Fruit fly (Drosophila melanogaster) whole organism, embryonic: Measurements from ENCODE around the gene CG14647.

Experiments
- CG1024 ChIP-seq: fragments of 200-800 bp; sonication (Bioruptor generic); IDR thresholded peaks from 2 replicates; pipeline ENCODE4 v1.3.6; 2022; ENCODE audit warnings: missing biosample characterization, missing genetic modification characterization
- CG10267 ChIP-seq: fragments of 200-800 bp; sonication (Bioruptor generic); optimal IDR thresholded peaks from 2 replicates; lab custom pipeline; 2018; ENCODE audit warnings: missing biosample characterization, mild to moderate bottlenecking, missing genetic modification characterization, moderate library complexity
- CG10366 ChIP-seq: fragments of 200-800 bp; sonication (Bioruptor generic); IDR thresholded peaks from 2 replicates; pipeline ENCODE4 v1.3.6; 2022; ENCODE audit warnings: missing biosample characterization, missing genetic modification characterization
- CG12299 ChIP-seq: fragments of 200-800 bp; sonication (Bioruptor generic); optimal IDR thresholded peaks from 2 replicates; lab custom pipeline; 2018; ENCODE audit warnings: missing biosample characterization, mild to moderate bottlenecking, missing genetic modification characterization
- CG1529 ChIP-seq: fragments of 200-800 bp; sonication (Bioruptor generic); optimal IDR thresholded peaks from 3 replicates; lab custom pipeline; 2018; ENCODE audit warnings: missing biosample characterization, missing genetic modification characterization
- CG1602 ChIP-seq: fragments of 200-800 bp; sonication (Bioruptor generic); optimal IDR thresholded peaks from 3 replicates; lab custom pipeline; 2016; ENCODE audit warnings: missing biosample characterization, missing genetic modification characterization
- CG17385 ChIP-seq: fragments of 200-800 bp; sonication (Bioruptor generic); optimal IDR thresholded peaks from 3 replicates; lab custom pipeline; 2018; ENCODE audit warnings: missing biosample characterization, mild to moderate bottlenecking, missing genetic modification characterization
- CG17802 ChIP-seq: fragments of 200-800 bp; sonication (Bioruptor generic); optimal IDR thresholded peaks from 2 replicates; lab custom pipeline; 2018; ENCODE audit warnings: missing biosample characterization, mild to moderate bottlenecking, missing genetic modification characterization, moderate library complexity
- CG17912 ChIP-seq: fragments of 200-800 bp; sonication (Bioruptor generic); optimal IDR thresholded peaks from 2 replicates; lab custom pipeline; 2018; ENCODE audit warnings: missing biosample characterization, mild to moderate bottlenecking, missing genetic modification characterization
- CG2202 ChIP-seq: fragments of 200-800 bp; sonication (Bioruptor generic); optimal IDR thresholded peaks from 2 replicates; lab custom pipeline; 2018; ENCODE audit warnings: missing biosample characterization, mild to moderate bottlenecking, missing genetic modification characterization
- CG30403 ChIP-seq: fragments of 200-800 bp; sonication (Bioruptor generic); optimal IDR thresholded peaks from 3 replicates; lab custom pipeline; 2016; ENCODE audit warnings: missing biosample characterization, missing genetic modification characterization
- CG31441 ChIP-seq: fragments of 200-800 bp; sonication (Bioruptor generic); IDR thresholded peaks from 2 replicates; pipeline ENCODE4 v1.3.6; 2022; ENCODE audit warnings: missing biosample characterization, missing genetic modification characterization
- CG3281 ChIP-seq: fragments of 200-800 bp; sonication (Bioruptor generic); optimal IDR thresholded peaks from 3 replicates; lab custom pipeline; 2017; ENCODE audit warnings: missing biosample characterization, mild to moderate bottlenecking, missing genetic modification characterization
- CG34422 ChIP-seq: fragments of 200-800 bp; sonication (Bioruptor generic); IDR thresholded peaks from 3 replicates; pipeline ENCODE4 v1.3.6; 2022; ENCODE audit warnings: missing biosample characterization, missing genetic modification characterization
- CG4730 ChIP-seq: fragments of 200-800 bp; sonication (Bioruptor generic); IDR thresholded peaks from 2 replicates; pipeline ENCODE4 v1.3.6; 2022; ENCODE audit warnings: missing biosample characterization, missing genetic modification characterization
- CG6854 ChIP-seq: fragments of 200-800 bp; sonication (Bioruptor generic); optimal IDR thresholded peaks from 3 replicates; lab custom pipeline; 2017; ENCODE audit warnings: missing biosample characterization, mild to moderate bottlenecking, missing genetic modification characterization
- CG7271 ChIP-seq: fragments of 200-800 bp; sonication (Bioruptor generic); optimal IDR thresholded peaks from 2 replicates; lab custom pipeline; 2018; ENCODE audit warnings: missing biosample characterization, mild to moderate bottlenecking, missing genetic modification characterization, moderate library complexity
- Camta ChIP-seq: fragments of 200-800 bp; sonication (Bioruptor generic); optimal IDR thresholded peaks from 2 replicates; lab custom pipeline; 2016; ENCODE audit warnings: missing biosample characterization, missing genetic modification characterization
- Dbx ChIP-seq: fragments of 200-800 bp; sonication (Bioruptor generic); IDR thresholded peaks from 3 replicates; pipeline ENCODE4 v1.3.6; 2022; ENCODE audit warnings: missing biosample characterization, missing genetic modification characterization
- Elba2 ChIP-seq: fragments of 200-800 bp; sonication (Bioruptor generic); optimal IDR thresholded peaks from 3 replicates; lab custom pipeline; 2016; ENCODE audit warnings: missing biosample characterization, missing genetic modification characterization
- Fer1 ChIP-seq: fragments of 200-800 bp; sonication (Bioruptor generic); optimal IDR thresholded peaks from 2 replicates; lab custom pipeline; 2017; ENCODE audit warnings: missing biosample characterization, mild to moderate bottlenecking, missing genetic modification characterization
- HmgD ChIP-seq: fragments of 200-800 bp; sonication (Bioruptor generic); optimal IDR thresholded peaks from 3 replicates; lab custom pipeline; 2016; ENCODE audit warnings: missing biosample characterization, missing genetic modification characterization
- Hmr ChIP-seq: fragments of 200-800 bp; sonication (Bioruptor generic); optimal IDR thresholded peaks from 3 replicates; lab custom pipeline; 2017; ENCODE audit warnings: mild to moderate bottlenecking, missing biosample characterization, missing genetic modification reagents, missing genetic modification characterization
- Opbp ChIP-seq: fragments of 200-800 bp; sonication (Bioruptor generic); IDR thresholded peaks from 3 replicates; pipeline ENCODE4 v1.3.6; 2022; ENCODE audit warnings: missing biosample characterization, missing genetic modification characterization; ENCODE audit not compliant: partially characterized antibody
- Ssrp ChIP-seq: fragments of 200-800 bp; sonication (Bioruptor generic); optimal IDR thresholded peaks from 2 replicates; lab custom pipeline; 2018; ENCODE audit warnings: missing biosample characterization, mild to moderate bottlenecking, missing genetic modification characterization, moderate library complexity
- Usf ChIP-seq: fragments of 200-800 bp; sonication (Bioruptor generic); optimal IDR thresholded peaks from 2 replicates; lab custom pipeline; 2017; ENCODE audit warnings: missing genotype, missing biosample characterization, missing genetic modification characterization
- Vsx1 ChIP-seq: fragments of 200-800 bp; sonication (Bioruptor generic); optimal IDR thresholded peaks from 2 replicates; lab custom pipeline; 2017; ENCODE audit warnings: missing biosample characterization, mild to moderate bottlenecking, missing genetic modification characterization, missing genetic modification reagents
- ab ChIP-seq: fragments of 200-800 bp; sonication (Bioruptor generic); optimal IDR thresholded peaks from 2 replicates; lab custom pipeline; 2016; ENCODE audit warnings: missing biosample characterization, missing genetic modification characterization
- al ChIP-seq: fragments of 200-800 bp; sonication (Bioruptor generic); IDR thresholded peaks from 2 replicates; pipeline ENCODE4 v1.3.6; 2022; ENCODE audit warnings: missing biosample characterization, missing genetic modification characterization
- amos ChIP-seq: fragments of 200-800 bp; sonication (Bioruptor generic); IDR thresholded peaks from 2 replicates; pipeline ENCODE4 v1.3.6; 2022; ENCODE audit warnings: missing biosample characterization, missing genetic modification characterization; ENCODE audit not compliant: partially characterized antibody
- bab2 ChIP-seq: fragments of 200-800 bp; sonication (Bioruptor generic); optimal IDR thresholded peaks from 2 replicates; lab custom pipeline; 2016; ENCODE audit warnings: missing biosample characterization, missing genetic modification characterization
- btn ChIP-seq: fragments of 200-800 bp; sonication (Bioruptor generic); optimal IDR thresholded peaks from 2 replicates; lab custom pipeline; 2016; ENCODE audit warnings: missing biosample characterization, missing genetic modification characterization
- cas ChIP-seq: fragments of 200-800 bp; sonication (Bioruptor generic); IDR thresholded peaks from 2 replicates; pipeline ENCODE4 v1.3.6; 2022; ENCODE audit warnings: missing biosample characterization, missing genetic modification characterization
- crol ChIP-seq: fragments of 200-800 bp; sonication (Bioruptor generic); IDR thresholded peaks from 2 replicates; pipeline ENCODE4 v1.3.6; 2022; ENCODE audit warnings: missing biosample characterization, missing genetic modification characterization
- dm ChIP-seq: fragments of 200-800 bp; sonication (Bioruptor generic); optimal IDR thresholded peaks from 3 replicates; lab custom pipeline; 2016; ENCODE audit warnings: missing biosample characterization, missing genetic modification characterization
- dmrt99B ChIP-seq: fragments of 200-800 bp; sonication (Bioruptor generic); optimal IDR thresholded peaks from 2 replicates; lab custom pipeline; 2018; ENCODE audit warnings: missing biosample characterization, mild to moderate bottlenecking, missing genetic modification characterization, moderate library complexity
- insv ChIP-seq, 2 experiments: fragments of 200-800 bp; sonication (Bioruptor generic); optimal IDR thresholded peaks; 3 replicates each; lab custom pipeline; 2016 to 2018; ENCODE audit warnings: missing biosample characterization in 2 of 2, missing genetic modification characterization in 2 of 2
- kah ChIP-seq: fragments of 200-800 bp; sonication (Bioruptor generic); optimal IDR thresholded peaks from 2 replicates; lab custom pipeline; 2018; ENCODE audit warnings: missing biosample characterization, mild to moderate bottlenecking, missing genetic modification characterization
- lbe ChIP-seq: fragments of 200-800 bp; sonication (Bioruptor generic); optimal IDR thresholded peaks from 2 replicates; lab custom pipeline; 2016; ENCODE audit warnings: missing biosample characterization, mild to moderate bottlenecking, missing genetic modification characterization
- pb ChIP-seq: fragments of 200-800 bp; sonication (Bioruptor generic); optimal IDR thresholded peaks from 3 replicates; lab custom pipeline; 2016; ENCODE audit warnings: missing biosample characterization, missing genetic modification characterization
- row ChIP-seq: fragments of 200-800 bp; sonication (Bioruptor generic); IDR thresholded peaks from 3 replicates; pipeline ENCODE4 v1.3.6; 2022; ENCODE audit warnings: missing biosample characterization, missing genetic modification characterization
- salm ChIP-seq: fragments of 200-800 bp; sonication (Bioruptor generic); optimal IDR thresholded peaks from 2 replicates; lab custom pipeline; 2018; ENCODE audit warnings: missing biosample characterization, mild to moderate bottlenecking, missing genetic modification characterization
- sens ChIP-seq: fragments of 200-800 bp; sonication (Bioruptor generic); peaks from one replicate; lab custom pipeline; 2016; ENCODE audit warnings: missing biosample characterization, missing genetic modification characterization
- so ChIP-seq: fragments of 200-800 bp; sonication (Bioruptor generic); IDR thresholded peaks from 3 replicates; pipeline ENCODE4 v1.3.6; 2022; ENCODE audit warnings: missing biosample characterization, missing genetic modification characterization
- tio ChIP-seq: fragments of 200-800 bp; sonication (Bioruptor generic); optimal IDR thresholded peaks from 2 replicates; lab custom pipeline; 2017; ENCODE audit warnings: missing biosample characterization, missing genetic modification characterization, inconsistent platforms
- tup ChIP-seq: fragments of 200-800 bp; sonication (Bioruptor generic); optimal IDR thresholded peaks from 2 replicates; lab custom pipeline; 2016; ENCODE audit warnings: missing biosample characterization, mild to moderate bottlenecking, missing genetic modification characterization, moderate library complexity
- tx ChIP-seq: fragments of 200-800 bp; sonication (Bioruptor generic); optimal IDR thresholded peaks from 2 replicates; lab custom pipeline; 2016; ENCODE audit warnings: missing biosample characterization, missing genetic modification characterization
- usp ChIP-seq: fragments of >200 bp; optimal IDR thresholded peaks from 2 replicates; lab custom pipeline; 2017; ENCODE audit warnings: missing biosample characterization, missing genetic modification characterization
- wek ChIP-seq: fragments of 200-800 bp; sonication (Bioruptor generic); optimal IDR thresholded peaks from 3 replicates; lab custom pipeline; 2018; ENCODE audit warnings: missing biosample characterization, mild to moderate bottlenecking, missing genetic modification characterization, moderate library complexity

Gene CG14647

dm6 chr3R:4394654-4395581 lies 5.4 kb upstream of the CG14647 start (continued):
- TF ChIP-seq CG6854 (GFP tag; lab: Kevin White, UChicago) (peak; percentile 73), pb (GFP tag; lab: Kevin White, UChicago) (peak; percentile 89), amos (GFP tag; lab: Robert Waterston, UW) (no peak), crol (GFP tag; lab: Robert Waterston, UW) (no peak), dm (GFP tag; lab: Kevin White, UChicago) (peak; percentile 65), bab2 (peak; percentile 88), HmgD (GFP tag; lab: Kevin White, UChicago) (peak; percentile 72), Camta (peak; percentile 79), btn (peak; percentile 82), Ssrp (peak; percentile 76), insv (GFP tag; optimal IDR thresholded peaks at IDR 0.05; lab: Kevin White, UChicago) (no peak), Opbp (GFP tag; lab: Robert Waterston, UW) (no peak), cas (peak; percentile 66; the same call in 1 of the 2 replicates), tx (GFP tag; lab: Kevin White, UChicago) (peak; percentile 84), Fer1 (GFP tag; lab: Kevin White, UChicago) (peak; percentile 90), CG2202 (peak; percentile 54), usp (GFP tag; lab: Kevin White, UChicago) (no peak), row (GFP tag; lab: Robert Waterston, UW) (peak; percentile 96), CG17912 (GFP tag; lab: Kevin White, UChicago) (peak; percentile 52), CG31441 (GFP tag; lab: Robert Waterston, UW) (peak; percentile 91), al (GFP tag; lab: Robert Waterston, UW) (peak; percentile 80; the same call in 1 of the 2 replicates), salm (tag; lab: Kevin White, UChicago) (peak; percentile 87), Hmr (GFP tag; lab: Kevin White, UChicago) (peak; percentile 89), CG10267 (tag; lab: Kevin White, UChicago) (peak; percentile 77), ab (GFP tag; lab: Kevin White, UChicago) (peak; percentile 82), kah (peak; percentile 57), wek (GFP tag; lab: Kevin White, UChicago) (peak; percentile 52), CG34422 (GFP tag; lab: Robert Waterston, UW) (peak; percentile 90), CG4730 (GFP tag; lab: Robert Waterston, UW) (peak; percentile 83), CG7271 (tag; lab: Kevin White, UChicago) (peak; percentile 15), sens (GFP tag; lab: Kevin White, UChicago) (peak; percentile 95), tio (GFP tag; lab: Kevin White, UChicago) (peak; percentile 63), tup (peak; percentile 66), CG17802 (peak; percentile 60), Dbx (GFP tag; lab: Robert Waterston, UW) (peak; percentile 89), Vsx1 (GFP tag; lab: Kevin White, UChicago) (peak; percentile 9), CG3281 (peak; percentile 87), CG1602 (GFP tag; lab: Kevin White, UChicago) (peak; percentile 83), Elba2 (GFP tag; lab: Kevin White, UChicago) (no peak), Usf (GFP tag; lab: Kevin White, UChicago) (peak; percentile 76), dmrt99B (tag; lab: Kevin White, UChicago) (peak; percentile 91), CG17385 (peak; percentile 82), so (peak; percentile 80; the same call in 2 of the 3 replicates), lbe (GFP tag; lab: Kevin White, UChicago) (peak; percentile 91), CG10366 (peak; percentile 91), CG1529 (GFP tag; lab: Kevin White, UChicago) (peak; percentile 69), CG30403 (GFP tag; lab: Kevin White, UChicago) (peak; percentile 84), CG1024 (GFP tag; lab: Robert Waterston, UW) (peak; percentile 67; the same call in 1 of the 2 replicates), CG12299 (tag; lab: Kevin White, UChicago) (peak; percentile 61)
